Fruit fly (Drosophila melanogaster): ENCODE results near the gene CG9717.

DNA sequence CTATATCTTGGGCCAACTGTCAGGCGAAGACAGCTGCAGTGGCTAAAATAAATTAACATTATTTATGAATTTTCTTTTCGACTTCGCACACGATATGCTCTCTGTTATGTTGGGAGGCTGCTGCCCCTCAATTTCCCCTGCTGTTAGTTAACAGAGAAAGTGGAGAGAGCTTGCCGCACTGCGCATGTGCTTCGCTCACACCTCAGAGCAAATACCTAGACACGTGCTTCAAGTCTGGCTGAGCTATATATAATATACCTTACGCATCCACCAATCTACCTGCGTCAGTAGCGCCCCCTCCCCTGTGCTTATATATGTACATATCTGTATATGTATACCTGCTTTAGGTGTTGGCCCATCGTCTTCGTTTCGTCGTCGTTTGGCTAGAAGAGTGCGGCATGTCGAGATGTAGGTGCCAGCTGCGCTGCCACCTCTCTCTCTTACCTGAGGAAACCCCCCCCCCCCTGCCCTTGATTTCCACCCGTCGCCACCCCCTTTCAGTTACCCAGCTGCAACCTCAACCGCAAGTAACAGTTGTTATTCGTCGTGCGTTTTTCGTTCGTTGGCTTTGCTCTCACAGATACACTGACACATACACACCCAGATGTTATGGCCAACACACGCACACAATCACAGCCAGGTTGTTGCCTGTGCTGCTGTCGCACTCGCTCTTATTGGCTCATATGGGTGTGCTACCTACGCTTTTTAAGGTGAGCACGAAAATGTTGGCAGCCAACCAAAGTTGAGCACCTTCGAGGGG lies 29.2 kb upstream of the CG9717 start:
- TF ChIP-seq N (GFP tag; optimal IDR thresholded peaks at IDR 0.05), result no peak
- TF ChIP-seq Abd-B (GFP tag; optimal IDR thresholded peaks at IDR 0.05), result no peak
- TF ChIP-seq Myc (optimal IDR thresholded peaks at IDR 0.05), result no peak
- TF ChIP-seq psq (GFP tag; optimal IDR thresholded peaks at IDR 0.05), result no peak
- no peak for TF ChIP-seq GATAd (GFP tag; optimal IDR thresholded peaks at IDR 0.05)
- TF ChIP-seq br (GFP tag; optimal IDR thresholded peaks at IDR 0.05), result no peak
- TF ChIP-seq dsf (GFP tag; optimal IDR thresholded peaks at IDR 0.05; ENCODE audit: borderline replicate concordance), result no peak
- TF ChIP-seq Dfd (GFP tag; optimal IDR thresholded peaks at IDR 0.05), result no peak
- TF ChIP-seq tai (GFP tag; optimal IDR thresholded peaks at IDR 0.05), result no peak
- no peak for TF ChIP-seq dl (GFP tag; optimal IDR thresholded peaks at IDR 0.05; ENCODE audit: insufficient read depth in 1 of 2, partially characterized antibody in 2 of 2)
- TF ChIP-seq pan (optimal IDR thresholded peaks at IDR 0.05), result no peak
- no peak for TF ChIP-seq Vsx2 (GFP tag; optimal IDR thresholded peaks at IDR 0.05; ENCODE audit: partially characterized antibody)

All from whole organism, wandering third instar larva.